Worm (Caenorhabditis elegans) whole organism, L1 larva: Measurements from ENCODE around the gene Y45F10B.13.

ENCODE experiments used
- C16A3.4 ChIP-seq: fragments of 150-350 bp; optimal IDR thresholded peaks from 2 replicates; lab custom pipeline; 2014; ENCODE audit warnings: missing biosample characterization, missing genetic modification characterization
- F16B12.6 ChIP-seq: fragments of 150-350 bp; optimal IDR thresholded peaks from 2 replicates; lab custom pipeline; 2014; ENCODE audit warnings: missing biosample characterization, missing genetic modification characterization
- Y116A8C.19 ChIP-seq: sonication (generic microtip); optimal IDR thresholded peaks from 2 replicates; lab custom pipeline; 2016; ENCODE audit warnings: missing compliant biosample characterization, missing genetic modification characterization, borderline replicate concordance
- aha-1 ChIP-seq: fragments of 150-350 bp; optimal IDR thresholded peaks from 2 replicates; lab custom pipeline; 2014; ENCODE audit warnings: missing biosample characterization, missing genetic modification characterization
- ama-1 ChIP-seq: fragments of 150-350 bp; optimal IDR thresholded peaks from 2 replicates; lab custom pipeline; 2014
- ces-1 ChIP-seq: fragments of 150-350 bp; optimal IDR thresholded peaks from 2 replicates; lab custom pipeline; 2014; ENCODE audit warnings: missing biosample characterization, missing genetic modification reagents, missing genetic modification characterization
- dpl-1 ChIP-seq, 3 experiments: fragments of 150-350 bp in 2 of 3; sonication (generic microtip) in 1 of 3; optimal IDR thresholded peaks; 2 replicates each; lab custom pipeline; 2014 to 2017; ENCODE audit warnings: missing biosample characterization in 3 of 3, missing genetic modification characterization in 3 of 3, missing genetic modification reagents in 3 of 3
- efl-1 ChIP-seq, 4 experiments: fragments of 150-350 bp; optimal IDR thresholded peaks in 3 of 4; peaks in 1 of 4; 1 replicate in 1 of 4; 2 replicates in 3 of 4; lab custom pipeline; 2014; ENCODE audit warnings: missing biosample characterization in 2 of 4, missing genetic modification characterization in 2 of 4, missing genetic modification reagents in 2 of 4
- elt-3 ChIP-seq, 6 experiments: fragments of 150-350 bp in 1 of 6; sonication (generic microtip); optimal IDR thresholded peaks; 2 replicates each; lab custom pipeline; 2017 to 2018; ENCODE audit warnings: missing biosample characterization in 6 of 6, missing genetic modification characterization in 6 of 6, inconsistent platforms in 1 of 6
- fkh-4 ChIP-seq: sonication (generic microtip); optimal IDR thresholded peaks from 2 replicates; lab custom pipeline; 2016; ENCODE audit warnings: missing compliant biosample characterization, missing genetic modification characterization, borderline replicate concordance
- fkh-8 ChIP-seq: sonication (generic microtip); optimal IDR thresholded peaks from 2 replicates; lab custom pipeline; 2016; ENCODE audit warnings: mild to moderate bottlenecking, missing genetic modification characterization, missing compliant biosample characterization
- grh-1 ChIP-seq: fragments of 200-800 bp; sonication (Bioruptor generic); IDR thresholded peaks from 2 replicates; pipeline ENCODE4 v1.3.6; 2022; ENCODE audit warnings: missing genetic modification reagents, missing genetic modification characterization, missing compliant biosample characterization
- hlh-4 ChIP-seq: sonication (generic microtip); optimal IDR thresholded peaks from 2 replicates; lab custom pipeline; 2016; ENCODE audit warnings: mild to moderate bottlenecking, missing genetic modification characterization, missing compliant biosample characterization
- hpl-2 ChIP-seq: fragments of 150-350 bp; optimal IDR thresholded peaks from 2 replicates; lab custom pipeline; 2014; ENCODE audit warnings: missing biosample characterization, missing genetic modification reagents, missing genetic modification characterization
- isw-1 ChIP-seq: fragments of 200-800 bp; sonication (Bioruptor generic); IDR thresholded peaks from 2 replicates; pipeline ENCODE4 v1.3.6; 2022; ENCODE audit warnings: missing genetic modification characterization, missing compliant biosample characterization
- jun-1 ChIP-seq: fragments of 150-350 bp; optimal IDR thresholded peaks from 2 replicates; lab custom pipeline; 2014; ENCODE audit warnings: missing biosample characterization, missing genetic modification reagents, missing genetic modification characterization
- lin-14 ChIP-seq: fragments of 200-800 bp; sonication (Bioruptor generic); optimal IDR thresholded peaks from 2 replicates; lab custom pipeline; 2018; ENCODE audit warnings: mild to moderate bottlenecking, missing genetic modification characterization, moderate library complexity, missing compliant biosample characterization
- lin-39 ChIP-seq: fragments of 150-350 bp; optimal IDR thresholded peaks from 2 replicates; lab custom pipeline; 2014; ENCODE audit warnings: missing biosample characterization, missing genetic modification reagents, missing genetic modification characterization
- lir-3 ChIP-seq: sonication (generic microtip); optimal IDR thresholded peaks from 2 replicates; lab custom pipeline; 2016; ENCODE audit warnings: mild to moderate bottlenecking, missing genetic modification characterization, moderate library complexity, missing compliant biosample characterization; ENCODE audit not compliant: poor library complexity
- lsy-2 ChIP-seq, 2 experiments: fragments of 150-350 bp; optimal IDR thresholded peaks; 2 replicates each; lab custom pipeline; 2014; ENCODE audit warnings: missing biosample characterization in 2 of 2, missing genetic modification characterization in 2 of 2
- mep-1 ChIP-seq: fragments of 150-350 bp; optimal IDR thresholded peaks from 2 replicates; lab custom pipeline; 2014; ENCODE audit warnings: missing biosample characterization, missing genetic modification characterization
- nhr-20 ChIP-seq: sonication (generic microtip); optimal IDR thresholded peaks from 2 replicates; lab custom pipeline; 2016; ENCODE audit warnings: mild to moderate bottlenecking, missing genetic modification characterization, missing compliant biosample characterization
- nhr-237 ChIP-seq: fragments of 150-350 bp; optimal IDR thresholded peaks from 2 replicates; lab custom pipeline; 2014; ENCODE audit warnings: missing biosample characterization, missing genetic modification characterization
- nhr-47 ChIP-seq: sonication (generic microtip); optimal IDR thresholded peaks from 2 replicates; lab custom pipeline; 2016; ENCODE audit warnings: mild to moderate bottlenecking, missing genetic modification characterization, moderate library complexity, missing compliant biosample characterization
- nhr-71 ChIP-seq: sonication (generic microtip); optimal IDR thresholded peaks from 2 replicates; lab custom pipeline; 2016; ENCODE audit warnings: mild to moderate bottlenecking, missing genetic modification characterization, moderate library complexity, missing compliant biosample characterization
- nhr-76 ChIP-seq: sonication (generic microtip); optimal IDR thresholded peaks from 2 replicates; lab custom pipeline; 2017; ENCODE audit warnings: missing biosample characterization, missing genetic modification characterization
- pax-3 ChIP-seq: fragments of 200-800 bp; sonication (Bioruptor generic); optimal IDR thresholded peaks from 2 replicates; lab custom pipeline; 2018; ENCODE audit warnings: mild to moderate bottlenecking, missing genetic modification characterization, moderate library complexity, missing compliant biosample characterization
- pqm-1 ChIP-seq: sonication (generic microtip); optimal IDR thresholded peaks from 3 replicates; lab custom pipeline; 2017; ENCODE audit warnings: missing biosample characterization, missing genetic modification characterization
- snpc-4 ChIP-seq: fragments of 150-350 bp; optimal IDR thresholded peaks from 2 replicates; lab custom pipeline; 2014; ENCODE audit warnings: missing biosample characterization, missing genetic modification characterization
- sptf-1 ChIP-seq: fragments of 150-350 bp; optimal IDR thresholded peaks from 2 replicates; lab custom pipeline; 2014; ENCODE audit warnings: missing biosample characterization, missing genetic modification characterization
- unc-30 ChIP-seq: sonication (generic microtip); optimal IDR thresholded peaks from 2 replicates; lab custom pipeline; 2017; ENCODE audit warnings: missing biosample characterization, missing genetic modification characterization
- vab-15 ChIP-seq: sonication (generic microtip); optimal IDR thresholded peaks from 2 replicates; lab custom pipeline; 2017; ENCODE audit warnings: missing genotype, mild to moderate bottlenecking, missing genetic modification characterization, missing compliant biosample characterization
- xbp-1 ChIP-seq: sonication (generic microtip); optimal IDR thresholded peaks from 2 replicates; lab custom pipeline; 2016; ENCODE audit warnings: missing genetic modification characterization, missing compliant biosample characterization
- zag-1 ChIP-seq: fragments of 150-350 bp; optimal IDR thresholded peaks from 2 replicates; lab custom pipeline; 2014; ENCODE audit warnings: missing biosample characterization, missing genetic modification characterization

The Y45F10B.13 gene

ce11 chrIV:13555508-13555907 lies 6.0 kb downstream of the Y45F10B.13 start:
- TF ChIP-seq nhr-76 (tag; lab: Kevin White, UChicago) = no peak
- TF ChIP-seq lin-14 (GFP tag; lab: Kevin White, UChicago) = peak; percentile 58
- TF ChIP-seq, all 84 proteins: peak for 1

- no peak for TF ChIP-seq efl-1 (optimal IDR thresholded peaks at IDR 0.05; lab: Kevin White, UChicago)
- TF ChIP-seq efl-1 (GFP tag; optimal IDR thresholded peaks at IDR 0.05 in 1 of 2; lab: Kevin White, UChicago) = peak in 1 of 2 experiments; percentile 76
- TF ChIP-seq aha-1 (tag; lab: Kevin White, UChicago) = no peak
- no peak for TF ChIP-seq nhr-71 (tag; lab: Kevin White, UChicago)
Measured at ce11 chrIV:13554350-13554749, 7.2 kb downstream of the Y45F10B.13 start.

- TF ChIP-seq hlh-4 (tag; lab: Kevin White, UChicago) (peak; percentile 15), nhr-237 (tag; lab: Kevin White, UChicago) (no peak), nhr-71 (tag; lab: Kevin White, UChicago) (no peak)
Measured at ce11 chrIV:13549350-13549749, 12.2 kb downstream of the Y45F10B.13 start.

- TF ChIP-seq hpl-2 (GFP tag; lab: Kevin White, UChicago) (no peak), snpc-4 (tag; lab: Kevin White, UChicago) (no peak), pax-3 (no peak), zag-1 (tag; lab: Kevin White, UChicago) (no peak), fkh-4 (tag; lab: Kevin White, UChicago) (no peak), isw-1 (no peak), nhr-47 (no peak), aha-1 (tag; lab: Kevin White, UChicago) (no peak), Y116A8C.19 (tag; lab: Kevin White, UChicago) (no peak), nhr-20 (tag; lab: Kevin White, UChicago) (no peak), F16B12.6 (tag; lab: Kevin White, UChicago) (no peak), fkh-8 (tag; lab: Kevin White, UChicago) (no peak), ces-1 (GFP tag; lab: Kevin White, UChicago) (no peak), vab-15 (tag; lab: Kevin White, UChicago) (no peak), ama-1 (lab: Kevin White, UChicago) (no peak), mep-1 (no peak), nhr-71 (tag; lab: Kevin White, UChicago) (no peak), elt-3 (tag; optimal IDR thresholded peaks at IDR 0.05; lab: Kevin White, UChicago) (no peak), grh-1 (GFP tag; lab: Robert Waterston, UW) (no peak), sptf-1 (no peak)
Measured at ce11 chrIV:13548188-13548587, 13.3 kb downstream of the Y45F10B.13 start, which contains the start of gene F52G2.3. Gene F52G2.3 (minus strand): TSS chrIV:13548230.

- no peak for TF ChIP-seq grh-1 (GFP tag; lab: Robert Waterston, UW)
- TF ChIP-seq lin-39 (tag; lab: Kevin White, UChicago) = no peak
- TF ChIP-seq nhr-237 (tag; lab: Kevin White, UChicago) = no peak
- no peak for TF ChIP-seq efl-1 (optimal IDR thresholded peaks at IDR 0.05; lab: Kevin White, UChicago)
- peak in 1 of 2 experiments; percentile 66 for TF ChIP-seq efl-1 (GFP tag; optimal IDR thresholded peaks at IDR 0.05 in 1 of 2; lab: Kevin White, UChicago)
- TF ChIP-seq dpl-1 (GFP tag; optimal IDR thresholded peaks at IDR 0.05; lab: Kevin White, UChicago) = no peak
- no peak for TF ChIP-seq pqm-1 (tag; lab: Kevin White, UChicago)
- no peak for TF ChIP-seq jun-1 (tag; lab: Kevin White, UChicago)
Measured at ce11 chrIV:13540165-13540564, 21.4 kb downstream of the Y45F10B.13 start, which contains the start of gene rsd-2. Gene rsd-2 (minus strand): TSS chrIV:13540265.

- no peak for TF ChIP-seq C16A3.4 (tag; lab: Kevin White, UChicago)
- no peak for TF ChIP-seq sptf-1
- no peak for TF ChIP-seq unc-30 (tag; lab: Kevin White, UChicago)
- TF ChIP-seq elt-3 (tag; optimal IDR thresholded peaks at IDR 0.05; lab: Kevin White, UChicago) = no peak
- no peak for TF ChIP-seq lir-3
- no peak for TF ChIP-seq xbp-1
- TF ChIP-seq lsy-2 (tag; optimal IDR thresholded peaks at IDR 0.05; lab: Kevin White, UChicago) = peak; percentile 50 to 85
- TF ChIP-seq hpl-2 (GFP tag; lab: Kevin White, UChicago) = no peak
- TF ChIP-seq F16B12.6 (tag; lab: Kevin White, UChicago) = peak; percentile 66
Measured at ce11 chrIV:13538901-13539300, 22.6 kb downstream of the Y45F10B.13 start.
